Fruit fly (Drosophila melanogaster): Measurements from ENCODE around the gene CheB38a.
A peak's percentile ranks its signal among the peaks of the same experiment; 100 is the strongest.

The CheB38a gene

DNA sequence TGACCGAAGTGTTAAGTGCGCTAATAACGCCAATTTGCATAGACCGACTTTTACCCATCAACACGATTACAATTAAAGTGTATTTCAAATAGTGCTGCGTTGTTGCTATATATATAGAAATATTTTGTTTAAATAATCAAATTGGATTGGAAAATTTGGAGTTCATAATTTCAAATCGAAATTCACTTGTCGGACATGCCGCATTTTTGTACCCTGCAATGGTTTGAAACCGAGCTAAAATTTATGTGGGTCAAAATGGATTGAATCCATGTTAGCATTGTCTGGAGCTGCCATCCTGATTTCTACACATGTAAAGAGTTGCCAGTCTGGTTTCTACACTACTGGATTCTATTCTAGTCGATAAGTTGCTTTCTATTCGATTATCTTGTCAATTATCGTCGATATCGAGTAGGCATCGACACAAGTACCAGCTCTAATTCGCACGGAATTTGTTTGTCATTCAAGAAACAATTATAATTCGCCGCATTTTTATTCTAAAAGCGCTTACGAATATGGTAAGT lies 31.0 kb downstream of the CheB38a start, which contains the start of gene Pomp (continued):
- peak; percentile 59 for TF ChIP-seq CG31365 (tag; optimal IDR thresholded peaks at IDR 0.05)
- TF ChIP-seq CG10654 (GFP tag; optimal IDR thresholded peaks at IDR 0.05): peak; percentile 85
- TF ChIP-seq CG33213 (GFP tag; optimal IDR thresholded peaks at IDR 0.05): peak; percentile 80
- no peak for TF ChIP-seq luna (GFP tag; optimal IDR thresholded peaks at IDR 0.05)
- TF ChIP-seq sr (GFP tag; IDR thresholded peaks at IDR 0.05): peak; percentile 56; the same call in 2 of the 3 replicates
- TF ChIP-seq gfzf (GFP tag; optimal IDR thresholded peaks at IDR 0.05): peak; percentile 47
- TF ChIP-seq chn (GFP tag; optimal IDR thresholded peaks at IDR 0.05): peak; percentile 70
- peak; percentile 76 for TF ChIP-seq CG17385 (GFP tag; optimal IDR thresholded peaks at IDR 0.05)
- peak; percentile 61 for TF ChIP-seq Oaz (GFP tag; IDR thresholded peaks at IDR 0.05)
- peak; percentile 70 for TF ChIP-seq CG16815 (GFP tag; optimal IDR thresholded peaks at IDR 0.05)
- TF ChIP-seq sim (GFP tag; IDR thresholded peaks at IDR 0.05): peak; percentile 80
- TF ChIP-seq Blimp-1 (GFP tag; optimal IDR thresholded peaks at IDR 0.05): peak; percentile 84
- TF ChIP-seq Ssrp (tag; optimal IDR thresholded peaks at IDR 0.05): peak; percentile 66
- TF ChIP-seq Dek (tag; optimal IDR thresholded peaks at IDR 0.05): peak; percentile 82
- TF ChIP-seq CG16779 (GFP tag; IDR thresholded peaks at IDR 0.05): peak; percentile 72
- peak; percentile 74 for TF ChIP-seq vfl (GFP tag; optimal IDR thresholded peaks at IDR 0.05)
- TF ChIP-seq fd64A (GFP tag; optimal IDR thresholded peaks at IDR 0.05): peak; percentile 48
- TF ChIP-seq ind (GFP tag; optimal IDR thresholded peaks at IDR 0.05): peak; percentile 91
- no peak for TF ChIP-seq Doc3 (GFP tag; IDR thresholded peaks at IDR 0.05; ENCODE audit: partially characterized antibody)
- peak; percentile 49 for TF ChIP-seq CG8359 (GFP tag; optimal IDR thresholded peaks at IDR 0.05; ENCODE audit: borderline replicate concordance)
- peak; percentile 24 for TF ChIP-seq Bdp1 (GFP tag; optimal IDR thresholded peaks at IDR 0.05)
- peak; percentile 39 for TF ChIP-seq trh (GFP tag; optimal IDR thresholded peaks at IDR 0.05)
- TF ChIP-seq Meics (GFP tag; optimal IDR thresholded peaks at IDR 0.05): peak; percentile 90
- TF ChIP-seq danr (GFP tag; IDR thresholded peaks at IDR 0.05): peak; percentile 77; the same call in 1 of the 2 replicates
- TF ChIP-seq CG3838 (GFP tag; optimal IDR thresholded peaks at IDR 0.05): no peak
- peak; percentile 73 for TF ChIP-seq E2f2 (GFP tag; IDR thresholded peaks at IDR 0.05)
- peak; percentile 88 for TF ChIP-seq CG11504 (tag; optimal IDR thresholded peaks at IDR 0.05)
- peak; percentile 79 for TF ChIP-seq Chrac-16 (GFP tag; optimal IDR thresholded peaks at IDR 0.05)
- peak; percentile 78 for TF ChIP-seq CG3726 (GFP tag; IDR thresholded peaks at IDR 0.05)
- TF ChIP-seq CG14710 (tag; optimal IDR thresholded peaks at IDR 0.05): peak; percentile 84
- no peak for TF ChIP-seq Poxn (GFP tag; IDR thresholded peaks at IDR 0.05)
- peak; percentile 78 for TF ChIP-seq MESR4 (GFP tag; optimal IDR thresholded peaks at IDR 0.05)
- TF ChIP-seq knrl (GFP tag; IDR thresholded peaks at IDR 0.05; ENCODE audit: partially characterized antibody): peak; percentile 64; the same call in 2 of the 3 replicates
- no peak for TF ChIP-seq Hr39 (optimal IDR thresholded peaks at IDR 0.05)
- peak; percentile 80 for TF ChIP-seq CG6813 (GFP tag; optimal IDR thresholded peaks at IDR 0.05)
- TF ChIP-seq stwl (tag; optimal IDR thresholded peaks at IDR 0.05): peak; percentile 92
- peak; percentile 68 for TF ChIP-seq Deaf1 (tag; optimal IDR thresholded peaks at IDR 0.05)
- TF ChIP-seq CTCF (GFP tag; optimal IDR thresholded peaks at IDR 0.05): peak; percentile 78
- TF ChIP-seq Ravus (GFP tag; IDR thresholded peaks at IDR 0.05): peak; percentile 31
- peak; percentile 84 for TF ChIP-seq CG10209 (GFP tag; optimal IDR thresholded peaks at IDR 0.05)
- TF ChIP-seq Kr (GFP tag; optimal IDR thresholded peaks at IDR 0.05): no peak
- TF ChIP-seq CG1647 (GFP tag; optimal IDR thresholded peaks at IDR 0.05): peak; percentile 67
- TF ChIP-seq CG6272 (GFP tag; IDR thresholded peaks at IDR 0.05): peak; percentile 85

Measured in whole organism, embryonic.